Worm (Caenorhabditis elegans) whole organism, early embryonic: ENCODE measurements around the gene srh-95.

Experiments used
- B0310.2 ChIP-seq: sonication (generic microtip); optimal IDR thresholded peaks from 2 replicates; lab custom pipeline; 2016; ENCODE audit warnings: mild to moderate bottlenecking, missing genetic modification characterization, missing compliant biosample characterization
- aly-1 ChIP-seq: sonication (generic microtip); optimal IDR thresholded peaks from 2 replicates; lab custom pipeline; 2016; ENCODE audit warnings: missing genetic modification characterization, missing compliant biosample characterization
- ama-1 ChIP-seq: fragments of 150-350 bp; optimal IDR thresholded peaks from 2 replicates; lab custom pipeline; 2014
- ceh-13 ChIP-seq: fragments of 200-800 bp; sonication (Bioruptor generic); optimal IDR thresholded peaks from 2 replicates; lab custom pipeline; 2018; ENCODE audit warnings: mild to moderate bottlenecking, missing genetic modification characterization, missing compliant biosample characterization
- ceh-36 ChIP-seq: sonication (generic microtip); optimal IDR thresholded peaks from 2 replicates; lab custom pipeline; 2016; ENCODE audit warnings: missing genetic modification characterization, inconsistent platforms, missing compliant biosample characterization
- ets-7 ChIP-seq: sonication (generic microtip); optimal IDR thresholded peaks from 2 replicates; lab custom pipeline; 2016; ENCODE audit warnings: missing genotype, missing genetic modification characterization, missing compliant biosample characterization
- flt-1 ChIP-seq: fragments of 200-800 bp; sonication (Bioruptor generic); IDR thresholded peaks from 2 replicates; pipeline ENCODE4 v1.3.6; 2022; ENCODE audit warnings: missing genetic modification characterization, missing compliant biosample characterization
- hmbx-1 ChIP-seq: sonication (generic microtip); optimal IDR thresholded peaks from 2 replicates; lab custom pipeline; 2016; ENCODE audit warnings: mild to moderate bottlenecking, missing genetic modification characterization, missing compliant biosample characterization
- hnd-1 ChIP-seq: sonication (generic microtip); optimal IDR thresholded peaks from 2 replicates; lab custom pipeline; 2016; ENCODE audit warnings: missing genetic modification characterization, missing compliant biosample characterization
- pes-1 ChIP-seq: fragments of 200-800 bp; sonication (Bioruptor generic); IDR thresholded peaks from 2 replicates; pipeline ENCODE4 v1.3.6; 2022; ENCODE audit warnings: missing genetic modification reagents, missing genetic modification characterization, missing compliant biosample characterization
- tbx-11 ChIP-seq: fragments of 200-800 bp; sonication (Bioruptor generic); IDR thresholded peaks from 2 replicates; pipeline ENCODE4 v1.3.6; 2022; ENCODE audit warnings: missing genetic modification characterization, missing compliant biosample characterization
- tra-4 ChIP-seq: sonication (generic microtip); optimal IDR thresholded peaks from 2 replicates; lab custom pipeline; 2017; ENCODE audit warnings: missing genetic modification characterization, missing compliant biosample characterization

DNA sequence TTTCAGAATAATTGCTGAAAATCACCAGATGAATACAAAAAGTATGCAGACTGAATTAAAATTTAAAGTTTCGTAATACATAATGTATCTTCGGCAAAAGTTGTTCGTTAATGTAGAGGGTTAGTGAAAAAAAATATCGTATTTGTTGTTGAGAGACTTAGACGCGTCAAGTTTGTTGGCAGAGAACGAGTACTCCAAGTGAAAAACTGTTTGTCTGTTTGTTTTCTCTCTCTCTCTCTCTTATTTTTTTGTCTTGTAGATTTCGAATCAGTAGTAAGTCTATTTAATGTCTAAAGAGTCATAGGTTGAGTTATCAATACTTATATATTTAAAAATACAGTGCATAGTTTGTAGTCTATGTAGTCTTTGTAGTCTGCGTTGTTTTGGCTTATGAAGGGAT is 22.9 kb downstream of the srh-95 start, which contains the start of the genes fbxa-2 and T13F3.8:
- no peak for TF ChIP-seq tra-4 (tag; lab: Kevin White, UChicago)
- no peak for TF ChIP-seq ama-1 (lab: Kevin White, UChicago)
- no peak for TF ChIP-seq ets-7
- TF ChIP-seq flt-1, result no peak
- no peak for TF ChIP-seq pes-1 (GFP tag; lab: Robert Waterston, UW)
- no peak for TF ChIP-seq hmbx-1 (tag; lab: Kevin White, UChicago)
- TF ChIP-seq aly-1 (tag; lab: Kevin White, UChicago), result no peak
- no peak for TF ChIP-seq ceh-13 (GFP tag; lab: Kevin White, UChicago)
- TF ChIP-seq B0310.2 (tag; lab: Kevin White, UChicago), result no peak
- TF ChIP-seq hnd-1, result no peak
- TF ChIP-seq ceh-36, result no peak
- TF ChIP-seq tbx-11 (GFP tag; lab: Robert Waterston, UW), result no peak
